Fruit fly (Drosophila melanogaster) Kc167 (cell line): Measurements from ENCODE around the gene Osi12.

Experiments used
- Myc ChIP-seq: fragments of >200 bp; optimal IDR thresholded peaks from 2 replicates; lab custom pipeline; 2017; ENCODE audit warnings: missing external identifiers
- insv ChIP-seq: fragments of >200 bp; optimal IDR thresholded peaks from 3 replicates; lab custom pipeline; 2018; ENCODE audit warnings: missing external identifiers
- psq ChIP-seq: fragments of >200 bp; optimal IDR thresholded peaks from 2 replicates; lab custom pipeline; 2017; ENCODE audit warnings: missing external identifiers

DNA sequence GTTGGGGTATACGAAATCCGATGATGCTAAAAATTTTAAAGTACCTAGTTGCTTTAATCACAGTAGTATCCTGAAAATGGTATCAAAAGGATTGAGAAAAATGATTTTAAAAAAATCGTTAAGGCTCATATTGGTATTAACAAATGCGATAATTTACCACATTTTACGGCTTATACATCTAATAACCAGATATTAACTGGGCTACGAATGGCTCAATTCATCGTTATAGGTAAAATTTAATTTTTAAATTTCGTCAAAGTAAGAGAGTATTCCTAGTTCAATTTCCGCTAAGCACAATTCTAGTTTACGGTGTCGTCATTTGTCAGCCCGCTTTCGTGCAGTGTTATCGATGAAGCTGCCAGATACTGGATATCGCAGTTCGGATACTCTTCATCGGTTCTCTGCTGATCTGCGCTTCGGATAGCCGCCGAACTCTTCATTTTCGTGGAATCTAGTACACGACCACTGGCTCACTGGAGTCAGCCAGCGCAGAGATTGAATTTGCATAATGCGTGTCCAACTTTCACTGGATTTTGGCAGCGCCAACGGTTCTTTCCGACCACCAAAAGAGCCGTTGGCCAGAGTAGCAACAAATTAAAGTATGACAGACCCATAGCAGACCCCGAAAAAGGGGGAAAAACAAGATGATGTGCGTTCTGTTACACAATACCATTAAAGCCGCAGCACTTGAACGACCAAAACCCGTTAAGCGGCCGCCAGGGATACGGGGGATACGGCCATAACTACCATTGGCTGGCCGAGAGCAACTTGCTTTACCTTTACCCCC, 49.1 kb upstream of the Osi12 start:
- TF ChIP-seq psq (no peak), insv (lab: Kevin White, UChicago) (no peak), Myc (no peak)
